Worm (Caenorhabditis elegans) whole organism, young adult: ENCODE measurements around the gene npr-11.
"Not testable (repeated sequence)": the region's sequence is repeated elsewhere in the genome, so short reads cannot be mapped to it uniquely, and the experiment has no call there.

ENCODE experiments used
- B0035.1 ChIP-seq: sonication (generic microtip); optimal IDR thresholded peaks from 2 replicates; lab custom pipeline; 2016; ENCODE audit warnings: missing genetic modification characterization, mild to moderate bottlenecking, missing compliant biosample characterization, missing genotype, missing genetic modification reagents
- F22D6.2 ChIP-seq: sonication (generic microtip); optimal IDR thresholded peaks from 2 replicates; lab custom pipeline; 2016; ENCODE audit warnings: mild to moderate bottlenecking, missing genetic modification characterization, missing compliant biosample characterization
- K11D2.4 ChIP-seq: fragments of 200-800 bp; sonication (Bioruptor generic); IDR thresholded peaks from 2 replicates; pipeline ENCODE4 v1.3.6; 2022; ENCODE audit warnings: missing genetic modification reagents, missing genetic modification characterization, missing compliant biosample characterization
- attf-5 ChIP-seq: fragments of 200-800 bp; sonication (Bioruptor generic); optimal IDR thresholded peaks from 2 replicates; lab custom pipeline; 2018; ENCODE audit warnings: mild to moderate bottlenecking, missing genetic modification characterization, missing compliant biosample characterization
- bed-1 ChIP-seq: fragments of 200-800 bp; sonication (Bioruptor generic); IDR thresholded peaks from 2 replicates; pipeline ENCODE4 v1.3.6; 2022; ENCODE audit warnings: missing genetic modification reagents, missing genetic modification characterization, missing compliant biosample characterization
- ceh-100 ChIP-seq: fragments of 200-800 bp; sonication (Bioruptor generic); IDR thresholded peaks from 2 replicates; pipeline ENCODE4 v1.3.6; 2022; ENCODE audit warnings: missing genetic modification reagents, missing genetic modification characterization, missing compliant biosample characterization
- ceh-58 ChIP-seq: fragments of 200-800 bp; sonication (Bioruptor generic); IDR thresholded peaks from 2 replicates; pipeline ENCODE4 v1.3.6; 2022; ENCODE audit warnings: missing genetic modification characterization, missing compliant biosample characterization
- die-1 ChIP-seq: sonication (generic microtip); optimal IDR thresholded peaks from 2 replicates; lab custom pipeline; 2016; ENCODE audit warnings: missing genotype, mild to moderate bottlenecking, missing genetic modification characterization, missing compliant biosample characterization
- dox-1 ChIP-seq: fragments of 200-800 bp; sonication (Bioruptor generic); IDR thresholded peaks from 2 replicates; pipeline ENCODE4 v1.3.6; 2022; ENCODE audit warnings: missing genetic modification reagents, missing genetic modification characterization, missing compliant biosample characterization
- dpff-1 ChIP-seq: sonication (generic microtip); optimal IDR thresholded peaks from 2 replicates; lab custom pipeline; 2017; ENCODE audit warnings: mild to moderate bottlenecking, missing genetic modification characterization, missing compliant biosample characterization
- dpl-1 ChIP-seq: fragments of 150-350 bp; optimal IDR thresholded peaks from 2 replicates; lab custom pipeline; 2014; ENCODE audit warnings: missing biosample characterization, missing genetic modification reagents, missing genetic modification characterization
- hrde-1 ChIP-seq: sonication (generic microtip); optimal IDR thresholded peaks from 2 replicates; lab custom pipeline; 2016; ENCODE audit warnings: missing genetic modification characterization, mild to moderate bottlenecking, missing compliant biosample characterization, moderate library complexity, missing genotype, missing genetic modification reagents, borderline replicate concordance
- lag-1 ChIP-seq: fragments of 200-800 bp; sonication (Bioruptor generic); IDR thresholded peaks from 2 replicates; pipeline ENCODE4 v1.3.6; 2022; ENCODE audit warnings: missing genetic modification reagents, missing genetic modification characterization, missing compliant biosample characterization
- let-526 ChIP-seq: fragments of 200-800 bp; sonication (Bioruptor generic); IDR thresholded peaks from 2 replicates; pipeline ENCODE4 v1.3.6; 2022; ENCODE audit warnings: missing genetic modification reagents, missing genetic modification characterization, missing compliant biosample characterization
- lin-26 ChIP-seq: fragments of 200-800 bp; sonication (Bioruptor generic); IDR thresholded peaks from 2 replicates; pipeline ENCODE4 v1.3.6; 2022; ENCODE audit warnings: missing genetic modification reagents, missing genetic modification characterization, missing compliant biosample characterization
- lin-35 ChIP-seq, 3 experiments: fragments of 150-350 bp in 2 of 3; sonication (generic microtip) in 1 of 3; optimal IDR thresholded peaks; 2 replicates each; lab custom pipeline; 2014 to 2018; ENCODE audit warnings: missing biosample characterization in 3 of 3, missing genetic modification characterization in 3 of 3, missing genetic modification reagents in 3 of 3
- lin-40 ChIP-seq: sonication (generic microtip); optimal IDR thresholded peaks from 2 replicates; lab custom pipeline; 2016; ENCODE audit warnings: missing genetic modification characterization, mild to moderate bottlenecking, missing compliant biosample characterization, missing genotype, missing genetic modification reagents
- madf-3 ChIP-seq: fragments of 200-800 bp; sonication (Bioruptor generic); IDR thresholded peaks from 2 replicates; pipeline ENCODE4 v1.3.6; 2022; ENCODE audit warnings: missing genetic modification reagents, missing genetic modification characterization, missing compliant biosample characterization
- madf-8 ChIP-seq: fragments of 200-800 bp; sonication (Bioruptor generic); conservative IDR thresholded peaks from 2 replicates; pipeline ENCODE4 v1.3.6; 2022; ENCODE audit warnings: missing genetic modification reagents, missing genetic modification characterization, missing compliant biosample characterization
- mxl-1 ChIP-seq: sonication (generic microtip); optimal IDR thresholded peaks from 2 replicates; lab custom pipeline; 2016; ENCODE audit warnings: missing genetic modification characterization, missing compliant biosample characterization
- nfya-1 ChIP-seq: sonication (generic microtip); optimal IDR thresholded peaks from 2 replicates; lab custom pipeline; 2017; ENCODE audit warnings: antibody characterized with exemption, missing compliant biosample characterization, missing genetic modification characterization, borderline replicate concordance; ENCODE audit not compliant: insufficient read depth
- nfyb-1 ChIP-seq: fragments of 200-800 bp; sonication (Bioruptor generic); IDR thresholded peaks from 2 replicates; pipeline ENCODE4 v1.3.6; 2022; ENCODE audit warnings: missing genetic modification reagents, missing genetic modification characterization, missing compliant biosample characterization
- pha-4 ChIP-seq: fragments of 150-350 bp; sonication (generic microtip); optimal IDR thresholded peaks from 2 replicates; lab custom pipeline; 2014; ENCODE audit warnings: missing biosample characterization, missing genetic modification reagents, missing genetic modification characterization
- rpc-1 ChIP-seq, 2 experiments: fragments of 150-350 bp in 1 of 2; sonication (generic microtip) in 1 of 2; optimal IDR thresholded peaks; 2 replicates each; lab custom pipeline; 2014 to 2018; ENCODE audit warnings: missing biosample characterization in 1 of 2, missing genetic modification characterization in 1 of 2, missing genetic modification reagents in 1 of 2, missing genotype in 1 of 2
- sdz-38 ChIP-seq: sonication (generic microtip); optimal IDR thresholded peaks from 2 replicates; lab custom pipeline; 2016; ENCODE audit warnings: missing genotype, missing genetic modification characterization, missing compliant biosample characterization
- snpc-4 ChIP-seq, 5 experiments: fragments of 150-350 bp in 1 of 5; sonication (generic microtip) in 4 of 5; optimal IDR thresholded peaks; 2 replicates each; lab custom pipeline; 2014 to 2018; ENCODE audit warnings: missing genetic modification characterization in 5 of 5, missing biosample characterization in 3 of 5, antibody characterized with exemption in 2 of 5, mild to moderate bottlenecking in 2 of 5, missing compliant biosample characterization in 2 of 5, missing genotype in 2 of 5, moderate library complexity in 2 of 5, missing genetic modification reagents in 1 of 5
- tbp1 ChIP-seq: fragments of 200-800 bp; sonication (Bioruptor generic); optimal IDR thresholded peaks from 2 replicates; lab custom pipeline; 2018; ENCODE audit warnings: mild to moderate bottlenecking, missing genetic modification characterization, missing compliant biosample characterization
- tbx-9 ChIP-seq: sonication (generic microtip); optimal IDR thresholded peaks from 2 replicates; lab custom pipeline; 2016; ENCODE audit warnings: borderline replicate concordance, missing genetic modification characterization, inconsistent platforms, missing compliant biosample characterization
- tlf-1 ChIP-seq: fragments of 200-800 bp; sonication (Bioruptor generic); optimal IDR thresholded peaks from 2 replicates; lab custom pipeline; 2018; ENCODE audit warnings: mild to moderate bottlenecking, missing genetic modification characterization, missing compliant biosample characterization
- ztf-3 ChIP-seq: fragments of 200-800 bp; sonication (Bioruptor generic); optimal IDR thresholded peaks from 2 replicates; lab custom pipeline; 2018; ENCODE audit warnings: mild to moderate bottlenecking, missing genetic modification characterization, missing compliant biosample characterization

The npr-11 gene

ce11 chrX:1233889-1234288 lies 21.6 kb downstream of the npr-11 start:
- TF ChIP-seq rpc-1 (optimal IDR thresholded peaks at IDR 0.05; lab: Kevin White, UChicago) = not testable (repeated sequence)
- TF ChIP-seq rpc-1 (tag; optimal IDR thresholded peaks at IDR 0.05; lab: Kevin White, UChicago) = peak; percentile 28
- 0 out of 2 replicates have a peak, but pooled peaks have one; percentile 39 for TF ChIP-seq dox-1 (GFP tag; lab: Robert Waterston, UW)
- TF ChIP-seq lin-26 (GFP tag; lab: Robert Waterston, UW) = 0 out of 2 replicates have a peak, but pooled peaks have one; percentile 49

- TF ChIP-seq ztf-3 (GFP tag; lab: Kevin White, UChicago) = no peak
Measured at ce11 chrX:1232074-1232473, 23.4 kb downstream of the npr-11 start.

ce11 chrX:1230658-1231057 lies 24.8 kb downstream of the npr-11 start, which contains the start of gene C46H3.2:
Gene C46H3.2, minus strand, starts transcription at chrX:1230758.
- TF ChIP-seq dpff-1 (tag; lab: Kevin White, UChicago) (no peak), dpl-1 (GFP tag; lab: Kevin White, UChicago) (no peak), ceh-100 (no peak), madf-3 (GFP tag; lab: Robert Waterston, UW) (no peak)

ce11 chrX:1223841-1224240 lies 31.6 kb downstream of the npr-11 start:
- TF ChIP-seq lin-40 (no peak), dpff-1 (tag; lab: Kevin White, UChicago) (no peak), let-526 (GFP tag; lab: Robert Waterston, UW) (no peak), tbp1 (GFP tag; lab: Kevin White, UChicago) (no peak), B0035.1 (tag; lab: Kevin White, UChicago) (no peak), F22D6.2 (tag; lab: Kevin White, UChicago) (no peak), ceh-58 (GFP tag; lab: Robert Waterston, UW) (no peak), K11D2.4 (GFP tag; lab: Robert Waterston, UW) (no peak), lag-1 (GFP tag; lab: Robert Waterston, UW) (no peak), lin-35 (GFP tag; optimal IDR thresholded peaks at IDR 0.05; lab: Kevin White, UChicago) (no peak), die-1 (tag; lab: Kevin White, UChicago) (no peak), snpc-4 (GFP tag; optimal IDR thresholded peaks at IDR 0.05; lab: Kevin White, UChicago) (no peak), snpc-4 (tag; optimal IDR thresholded peaks at IDR 0.05; lab: Kevin White, UChicago) (no peak), hrde-1 (tag; lab: Kevin White, UChicago) (no peak), attf-5 (GFP tag; lab: Kevin White, UChicago) (no peak), sdz-38 (tag; lab: Kevin White, UChicago) (no peak), madf-3 (GFP tag; lab: Robert Waterston, UW) (no peak), nfya-1 (no peak), mxl-1 (tag; lab: Kevin White, UChicago) (no peak)

- TF ChIP-seq nfyb-1 (GFP tag; lab: Robert Waterston, UW) (no peak), pha-4 (tag; lab: Kevin White, UChicago) (no peak), madf-8 (GFP tag; lab: Robert Waterston, UW) (no peak), bed-1 (GFP tag; lab: Robert Waterston, UW) (0 out of 2 replicates have a peak, but pooled peaks have one; percentile 74), tbx-9 (tag; lab: Kevin White, UChicago) (no peak), lin-26 (GFP tag; lab: Robert Waterston, UW) (no peak), B0035.1 (tag; lab: Kevin White, UChicago) (no peak), tlf-1 (GFP tag; lab: Kevin White, UChicago) (no peak)
Measured at ce11 chrX:1223089-1223488, 32.4 kb downstream of the npr-11 start.
